Worm (Caenorhabditis elegans): ENCODE data around the gene srh-125.
A peak's percentile ranks its signal among the peaks of the same experiment; 100 is the strongest.

Gene srh-125

ce11 chrV:7465509-7465908 is 11.2 kb downstream of the srh-125 start, which contains the start of gene F25E5.1 (continued):
- TF ChIP-seq tlp-1 (tag; optimal IDR thresholded peaks at IDR 0.05) (no peak), nhr-90 (tag; optimal IDR thresholded peaks at IDR 0.05; ENCODE audit: poor library complexity) (peak; percentile 61), fkh-4 (tag; optimal IDR thresholded peaks at IDR 0.05; ENCODE audit: borderline replicate concordance) (peak; percentile 30), tbx-2 (tag; optimal IDR thresholded peaks at IDR 0.05) (peak; percentile 75), aly-2 (tag; optimal IDR thresholded peaks at IDR 0.05) (no peak), hpl-2 (GFP tag; optimal IDR thresholded peaks at IDR 0.05) (no peak), C34B4.2 (tag; optimal IDR thresholded peaks at IDR 0.05) (no peak), efl-3 (GFP tag; optimal IDR thresholded peaks at IDR 0.05) (no peak), fkh-8 (tag; optimal IDR thresholded peaks at IDR 0.05) (peak; percentile 82), lin-39 (tag; optimal IDR thresholded peaks at IDR 0.05) (no peak), dsc-1 (tag; optimal IDR thresholded peaks at IDR 0.05) (peak; percentile 56), alr-1 (tag; optimal IDR thresholded peaks at IDR 0.05; ENCODE audit: borderline replicate concordance) (no peak), nhr-76 (tag; optimal IDR thresholded peaks at IDR 0.05) (no peak), mef-2 (tag; optimal IDR thresholded peaks at IDR 0.05) (no peak), dpl-1 (GFP tag; optimal IDR thresholded peaks at IDR 0.05) (peak; percentile 49 to 72 (median 63)), mab-9 (GFP tag; IDR thresholded peaks at IDR 0.05) (0 out of 2 replicates have a peak, but pooled peaks have one; percentile 29), unc-98 (GFP tag; IDR thresholded peaks at IDR 0.05) (peak; percentile 61), zip-4 (GFP tag; optimal IDR thresholded peaks at IDR 0.05) (no peak), unc-30 (tag; optimal IDR thresholded peaks at IDR 0.05) (no peak), nhr-71 (tag; optimal IDR thresholded peaks at IDR 0.05) (peak; percentile 80), isw-1 (GFP tag; IDR thresholded peaks at IDR 0.05) (peak; percentile 57), efl-1 (optimal IDR thresholded peaks at IDR 0.05) (peak; percentile 79 to 81), efl-1 (GFP tag; optimal IDR thresholded peaks at IDR 0.05 in 1 of 2) (peak; percentile 73 to 93), snpc-4 (tag; optimal IDR thresholded peaks at IDR 0.05) (peak; percentile 47), nhr-237 (tag; optimal IDR thresholded peaks at IDR 0.05) (no peak), lsy-2 (tag; optimal IDR thresholded peaks at IDR 0.05) (peak; percentile 55 to 75), ceh-63 (GFP tag; optimal IDR thresholded peaks at IDR 0.05) (no peak), nhr-84 (tag; optimal IDR thresholded peaks at IDR 0.05) (no peak), pqm-1 (tag; optimal IDR thresholded peaks at IDR 0.05) (no peak), pag-3 (tag; optimal IDR thresholded peaks at IDR 0.05; ENCODE audit: borderline replicate concordance, insufficient read depth) (no peak), zag-1 (tag; optimal IDR thresholded peaks at IDR 0.05) (no peak), ama-1 (optimal IDR thresholded peaks at IDR 0.05) (no peak), ceh-90 (tag; optimal IDR thresholded peaks at IDR 0.05) (peak; percentile 77), Y116A8C.19 (tag; optimal IDR thresholded peaks at IDR 0.05; ENCODE audit: borderline replicate concordance) (no peak), lin-15B (tag; optimal IDR thresholded peaks at IDR 0.05) (peak; percentile 31), vab-15 (tag; optimal IDR thresholded peaks at IDR 0.05) (no peak), ceh-8 (GFP tag; optimal IDR thresholded peaks at IDR 0.05) (peak; percentile 18), nhr-47 (tag; optimal IDR thresholded peaks at IDR 0.05) (peak; percentile 72), nhr-19 (GFP tag; conservative IDR thresholded peaks at IDR 0.05) (peak; percentile 70), lin-35 (GFP tag; optimal IDR thresholded peaks at IDR 0.05) (peak; percentile 70 to 73), lin-14 (GFP tag; optimal IDR thresholded peaks at IDR 0.05) (peak; percentile 93), nhr-12 (tag; optimal IDR thresholded peaks at IDR 0.05) (no peak), nhr-85 (tag) (peak; percentile 87), fkh-10 (GFP tag; optimal IDR thresholded peaks at IDR 0.05) (no peak), aha-1 (tag; optimal IDR thresholded peaks at IDR 0.05) (no peak), blmp-1 (tag; optimal IDR thresholded peaks at IDR 0.05) (peak; percentile 37), jun-1 (tag; optimal IDR thresholded peaks at IDR 0.05) (peak; percentile 2), rnt-1 (tag; optimal IDR thresholded peaks at IDR 0.05) (peak; percentile 93), sptf-1 (tag; optimal IDR thresholded peaks at IDR 0.05) (no peak), xbp-1 (tag; optimal IDR thresholded peaks at IDR 0.05) (peak; percentile 59), unc-62 (GFP tag; optimal IDR thresholded peaks at IDR 0.05) (no peak), elt-3 (tag; optimal IDR thresholded peaks at IDR 0.05) (no peak)

Data from whole organism, L1 larva.